Fruit fly (Drosophila melanogaster) whole organism, wandering third instar larva: ENCODE results near the gene Sec61alpha.

Source experiments
- Abd-B ChIP-seq: fragments of >200 bp; optimal IDR thresholded peaks from 2 replicates; lab custom pipeline; 2017; ENCODE audit warnings: missing biosample characterization, missing genetic modification characterization
- CG32264 ChIP-seq: fragments of 200-800 bp; sonication (Bioruptor generic); optimal IDR thresholded peaks from 2 replicates; lab custom pipeline; 2016; ENCODE audit warnings: missing biosample characterization, missing genetic modification characterization
- CG9705 ChIP-seq: fragments of 200-800 bp; sonication (Bioruptor generic); optimal IDR thresholded peaks from 2 replicates; lab custom pipeline; 2018; ENCODE audit warnings: missing biosample characterization, mild to moderate bottlenecking, missing genetic modification characterization
- CrebA ChIP-seq: fragments of 200-800 bp; sonication (Bioruptor generic); optimal IDR thresholded peaks from 2 replicates; lab custom pipeline; 2016; ENCODE audit warnings: missing biosample characterization, mild to moderate bottlenecking, missing genetic modification characterization, borderline replicate concordance
- Dfd ChIP-seq: fragments of >200 bp; optimal IDR thresholded peaks from 2 replicates; lab custom pipeline; 2017; ENCODE audit warnings: missing biosample characterization, missing genetic modification characterization
- Dif ChIP-seq: fragments of 200-275, 200-300 bp; sonication (Bioruptor generic); optimal IDR thresholded peaks from 2 replicates; lab custom pipeline; 2018; ENCODE audit warnings: missing biosample characterization, missing genetic modification characterization; ENCODE audit not compliant: partially characterized antibody
- GATAd ChIP-seq: sonication (Bioruptor generic); optimal IDR thresholded peaks from 2 replicates; lab custom pipeline; 2016; ENCODE audit warnings: missing biosample characterization, missing genetic modification characterization
- HLH106 ChIP-seq: fragments of 200-800 bp; optimal IDR thresholded peaks from 3 replicates; lab custom pipeline; 2019; ENCODE audit warnings: missing biosample characterization, mild to moderate bottlenecking, missing genetic modification characterization, moderate library complexity
- Hnf4 ChIP-seq: fragments of 200-800 bp; sonication (Bioruptor generic); optimal IDR thresholded peaks from 2 replicates; lab custom pipeline; 2016; ENCODE audit warnings: missing biosample characterization, mild to moderate bottlenecking, missing genetic modification characterization
- Hr78 ChIP-seq: fragments of >200 bp; optimal IDR thresholded peaks from 2 replicates; lab custom pipeline; 2017; ENCODE audit warnings: missing biosample characterization, missing genetic modification characterization
- Hr83 ChIP-seq: fragments of 200-300 bp; sonication (Bioruptor generic); optimal IDR thresholded peaks from 2 replicates; lab custom pipeline; 2016; ENCODE audit warnings: missing biosample characterization, mild to moderate bottlenecking, missing genetic modification characterization, moderate library complexity; ENCODE audit not compliant: poor library complexity, severe bottlenecking
- Jra ChIP-seq: sonication (Bioruptor generic); optimal IDR thresholded peaks from 2 replicates; lab custom pipeline; 2016; ENCODE audit warnings: missing biosample characterization, missing genetic modification characterization
- Mio ChIP-seq: sonication (Bioruptor generic); optimal IDR thresholded peaks from 2 replicates; lab custom pipeline; 2016; ENCODE audit warnings: missing biosample characterization, missing genetic modification characterization
- Myc ChIP-seq: fragments of >200 bp; optimal IDR thresholded peaks from 2 replicates; lab custom pipeline; 2017
- N ChIP-seq: fragments of >200 bp; optimal IDR thresholded peaks from 2 replicates; lab custom pipeline; 2018; ENCODE audit warnings: missing biosample characterization, missing external identifiers, missing genetic modification characterization
- OdsH ChIP-seq: fragments of 200-800 bp; sonication (Bioruptor generic); optimal IDR thresholded peaks from 2 replicates; lab custom pipeline; 2016; ENCODE audit warnings: missing biosample characterization, mild to moderate bottlenecking, missing genetic modification characterization
- Rel ChIP-seq, 2 experiments: fragments of 200-800 bp; sonication (Bioruptor generic) in 1 of 2; optimal IDR thresholded peaks; 2 replicates in 1 of 2; 3 replicates in 1 of 2; lab custom pipeline; 2016 to 2019; ENCODE audit warnings: mild to moderate bottlenecking in 2 of 2, missing biosample characterization in 2 of 2, missing genetic modification characterization in 2 of 2, moderate library complexity in 1 of 2
- Sp1 ChIP-seq: fragments of 200-800 bp; sonication (Bioruptor generic); optimal IDR thresholded peaks from 3 replicates; lab custom pipeline; 2019; ENCODE audit warnings: missing biosample characterization, mild to moderate bottlenecking, missing genetic modification characterization, moderate library complexity
- Vsx2 ChIP-seq: fragments of 200-300, 225-300 bp; sonication (Bioruptor generic); optimal IDR thresholded peaks from 2 replicates; lab custom pipeline; 2018; ENCODE audit warnings: missing biosample characterization, missing genetic modification characterization; ENCODE audit not compliant: partially characterized antibody
- br ChIP-seq: fragments of 200-800 bp; sonication (Bioruptor generic); optimal IDR thresholded peaks from 2 replicates; lab custom pipeline; 2016; ENCODE audit warnings: missing biosample characterization, missing genetic modification characterization
- brk ChIP-seq: fragments of 200-800 bp; sonication (Bioruptor generic); optimal IDR thresholded peaks from 2 replicates; lab custom pipeline; 2016; ENCODE audit warnings: missing biosample characterization, mild to moderate bottlenecking, missing genetic modification characterization
- dl ChIP-seq, 2 experiments: fragments of 175-275, 200-275 bp in 1 of 2; fragments of 200-275 bp in 1 of 2; sonication (Bioruptor generic); optimal IDR thresholded peaks; lab custom pipeline; 2018; ENCODE audit warnings: mild to moderate bottlenecking in 2 of 2, missing biosample characterization in 2 of 2, missing genetic modification characterization in 2 of 2, moderate library complexity in 2 of 2; ENCODE audit not compliant: partially characterized antibody in 2 of 2, insufficient read depth in 1 of 2
- dmrt93B ChIP-seq: fragments of 200-800 bp; sonication (Bioruptor generic); optimal IDR thresholded peaks from 2 replicates; lab custom pipeline; 2018; ENCODE audit warnings: missing biosample characterization, mild to moderate bottlenecking, missing genetic modification characterization
- dsf ChIP-seq: sonication (Bioruptor generic); optimal IDR thresholded peaks from 2 replicates; lab custom pipeline; 2016; ENCODE audit warnings: missing biosample characterization, missing genetic modification characterization, borderline replicate concordance
- ey ChIP-seq: fragments of 200-800 bp; sonication (Bioruptor generic); optimal IDR thresholded peaks from 2 replicates; lab custom pipeline; 2016; ENCODE audit warnings: missing biosample characterization, missing genetic modification characterization
- foxo ChIP-seq, 2 experiments: fragments of 200-800 bp; sonication (Bioruptor generic); optimal IDR thresholded peaks; 2 replicates in 1 of 2; 3 replicates in 1 of 2; lab custom pipeline; 2016 to 2017; ENCODE audit warnings: missing biosample characterization in 2 of 2, missing genetic modification characterization in 2 of 2
- fru ChIP-seq: fragments of 200-800 bp; sonication (Bioruptor generic); optimal IDR thresholded peaks from 3 replicates; lab custom pipeline; 2016; ENCODE audit warnings: missing biosample characterization, mild to moderate bottlenecking, missing genetic modification characterization
- h ChIP-seq: fragments of 200-800 bp; sonication (Bioruptor generic); optimal IDR thresholded peaks from 3 replicates; lab custom pipeline; 2016; ENCODE audit warnings: missing biosample characterization, mild to moderate bottlenecking, missing genetic modification characterization
- jim ChIP-seq: fragments of 175-275, 200-325 bp; sonication (Bioruptor generic); optimal IDR thresholded peaks from 2 replicates; lab custom pipeline; 2016; ENCODE audit warnings: missing biosample characterization, mild to moderate bottlenecking, missing genetic modification characterization
- lola ChIP-seq: fragments of >200 bp; optimal IDR thresholded peaks from 2 replicates; lab custom pipeline; 2017; ENCODE audit warnings: missing biosample characterization, missing genetic modification characterization
- pan ChIP-seq: fragments of >200 bp; optimal IDR thresholded peaks from 2 replicates; lab custom pipeline; 2017
- psq ChIP-seq: fragments of 200-800 bp; sonication (Bioruptor generic); optimal IDR thresholded peaks from 3 replicates; lab custom pipeline; 2017; ENCODE audit warnings: missing biosample characterization, mild to moderate bottlenecking, missing genetic modification characterization, moderate library complexity
- rgr ChIP-seq: fragments of 200-800 bp; sonication (Bioruptor generic); optimal IDR thresholded peaks from 3 replicates; lab custom pipeline; 2016; ENCODE audit warnings: missing biosample characterization, mild to moderate bottlenecking, missing genetic modification characterization
- sage ChIP-seq: fragments of 200-800 bp; sonication (Bioruptor generic); optimal IDR thresholded peaks from 2 replicates; lab custom pipeline; 2016; ENCODE audit warnings: missing biosample characterization, mild to moderate bottlenecking, missing genetic modification characterization
- sv ChIP-seq: fragments of 200-800 bp; sonication (Bioruptor generic); optimal IDR thresholded peaks from 3 replicates; lab custom pipeline; 2016; ENCODE audit warnings: missing biosample characterization, missing genetic modification characterization
- tai ChIP-seq: sonication (Bioruptor generic); optimal IDR thresholded peaks from 2 replicates; lab custom pipeline; 2016; ENCODE audit warnings: missing biosample characterization, missing genetic modification characterization
- usp ChIP-seq: fragments of >200 bp; optimal IDR thresholded peaks from 2 replicates; lab custom pipeline; 2017; ENCODE audit warnings: missing biosample characterization, missing genetic modification characterization
- woc ChIP-seq: sonication (Bioruptor generic); optimal IDR thresholded peaks from 2 replicates; lab custom pipeline; 2016; ENCODE audit warnings: missing biosample characterization, mild to moderate bottlenecking, missing genetic modification characterization

Gene Sec61alpha

DNA sequence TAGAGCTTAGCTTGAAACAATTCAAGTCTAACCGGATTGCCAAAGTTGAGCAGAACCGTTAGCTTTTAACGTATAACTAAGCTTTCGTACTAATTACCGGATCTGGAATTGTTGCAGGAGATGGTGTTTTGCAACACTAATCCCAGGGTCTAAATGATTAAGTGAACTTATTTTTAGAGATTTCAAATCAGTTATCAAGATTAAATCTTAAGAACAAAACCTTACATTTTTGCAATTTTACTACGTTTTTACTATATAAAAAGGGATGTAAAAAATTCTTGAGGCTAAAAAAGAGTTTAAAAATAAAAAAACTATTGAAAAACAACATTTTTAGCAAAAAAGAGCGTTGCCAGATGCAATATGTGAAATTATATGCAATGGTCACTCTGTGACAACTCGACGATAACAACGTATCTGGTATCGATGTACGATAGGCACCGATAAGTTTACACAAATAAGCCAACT, 8.3 kb upstream of the Sec61alpha start, which contains the start of the genes KFase and epsilonCOP:
KFase (minus strand) TSS at position 81 of the 465 bp plus-strand sequence.
epsilonCOP (plus strand) TSS at position 415 of the 465 bp plus-strand sequence.
- TF ChIP-seq Dif (no peak), Dfd (no peak), woc (no peak), brk (no peak), ey (GFP tag; lab: Kevin White, UChicago) (peak; percentile 48), Vsx2 (GFP tag; lab: Kevin White, UChicago) (no peak), dsf (GFP tag; lab: Kevin White, UChicago) (peak; percentile 49), CrebA (no peak), jim (no peak), sv (GFP tag; lab: Kevin White, UChicago) (peak; percentile 40), foxo (GFP tag; optimal IDR thresholded peaks at IDR 0.05; lab: Kevin White, UChicago) (peak in 1 of 2 experiments; percentile 47), N (no peak), tai (GFP tag; lab: Kevin White, UChicago) (no peak), Jra (GFP tag; lab: Kevin White, UChicago) (peak; percentile 75), h (GFP tag; lab: Kevin White, UChicago) (peak; percentile 68), Mio (GFP tag; lab: Kevin White, UChicago) (no peak), Abd-B (no peak), Myc (no peak), fru (GFP tag; lab: Kevin White, UChicago) (no peak), OdsH (GFP tag; lab: Kevin White, UChicago) (peak; percentile 55), HLH106 (tag; lab: Kevin White, UChicago) (peak; percentile 51), Hr83 (peak; percentile 75), dmrt93B (GFP tag; lab: Kevin White, UChicago) (no peak), GATAd (GFP tag; lab: Kevin White, UChicago) (no peak), psq (peak; percentile 36), sage (no peak), CG32264 (no peak), rgr (GFP tag; lab: Kevin White, UChicago) (peak; percentile 51), Hnf4 (GFP tag; lab: Kevin White, UChicago) (peak; percentile 83), Rel (GFP tag; optimal IDR thresholded peaks at IDR 0.05; lab: Kevin White, UChicago) (no peak), Rel (tag; optimal IDR thresholded peaks at IDR 0.05; lab: Kevin White, UChicago) (peak; percentile 67), lola (GFP tag; lab: Kevin White, UChicago) (no peak), usp (no peak), CG9705 (GFP tag; lab: Kevin White, UChicago) (peak; percentile 28), Sp1 (GFP tag; lab: Kevin White, UChicago) (peak; percentile 41), pan (lab: Kevin White, UChicago) (no peak), dl (GFP tag; optimal IDR thresholded peaks at IDR 0.05; lab: Kevin White, UChicago; ENCODE audit: insufficient read depth in 1 of 2, partially characterized antibody in 2 of 2) (no peak), Hr78 (GFP tag; lab: Kevin White, UChicago) (no peak), br (GFP tag; lab: Kevin White, UChicago) (peak; percentile 28)

DNA sequence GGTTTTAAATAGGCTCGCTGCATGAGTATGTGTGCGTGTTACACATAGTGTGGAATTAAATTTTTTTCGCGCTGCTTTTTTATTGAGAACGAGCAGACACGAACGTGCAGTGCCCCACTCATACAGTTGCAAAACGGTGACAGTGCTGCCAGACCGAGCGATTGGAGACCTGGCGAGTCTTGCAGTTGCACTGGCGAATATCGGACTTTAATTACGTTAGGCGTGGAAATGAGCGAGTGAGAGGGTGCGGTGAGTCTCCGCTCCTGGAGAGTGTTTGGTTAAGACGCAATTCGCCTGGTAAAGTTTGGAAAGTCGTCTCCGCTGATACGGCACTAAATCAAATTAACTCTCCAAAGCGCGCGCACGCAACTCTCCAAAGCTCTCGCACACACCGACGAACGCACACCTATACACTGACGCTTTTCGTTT, 949 bp upstream of the Sec61alpha start:
- TF ChIP-seq usp (no peak), OdsH (GFP tag; lab: Kevin White, UChicago) (peak; percentile 0), N (peak; percentile 65), fru (GFP tag; lab: Kevin White, UChicago) (peak; percentile 3), br (GFP tag; lab: Kevin White, UChicago) (peak; percentile 6), dl (GFP tag; optimal IDR thresholded peaks at IDR 0.05; lab: Kevin White, UChicago; ENCODE audit: insufficient read depth in 1 of 2, partially characterized antibody in 2 of 2) (peak in 1 of 2 experiments; percentile 54), Sp1 (GFP tag; lab: Kevin White, UChicago) (peak; percentile 8), Rel (GFP tag; optimal IDR thresholded peaks at IDR 0.05; lab: Kevin White, UChicago) (no peak), Rel (tag; optimal IDR thresholded peaks at IDR 0.05; lab: Kevin White, UChicago) (peak; percentile 16), Hr83 (peak; percentile 59), rgr (GFP tag; lab: Kevin White, UChicago) (peak; percentile 29), ey (GFP tag; lab: Kevin White, UChicago) (no peak), foxo (GFP tag; optimal IDR thresholded peaks at IDR 0.05; lab: Kevin White, UChicago) (peak in 1 of 2 experiments; percentile 28), tai (GFP tag; lab: Kevin White, UChicago) (no peak), h (GFP tag; lab: Kevin White, UChicago) (peak; percentile 40), Myc (peak; percentile 84)
